Worm (Caenorhabditis elegans) whole organism, L4/young adult: ENCODE results near the gene ZK792.5.

Source experiments
- dao-5 ChIP-seq: sonication (generic microtip); optimal IDR thresholded peaks from 2 replicates; lab custom pipeline; 2016; ENCODE audit warnings: missing genotype, missing genetic modification characterization, moderate library complexity, missing compliant biosample characterization
- him-1 ChIP-seq: sonication (generic microtip); optimal IDR thresholded peaks from 2 replicates; lab custom pipeline; 2016; ENCODE audit warnings: missing genotype, missing genetic modification reagents, missing genetic modification characterization, missing compliant biosample characterization

DNA sequence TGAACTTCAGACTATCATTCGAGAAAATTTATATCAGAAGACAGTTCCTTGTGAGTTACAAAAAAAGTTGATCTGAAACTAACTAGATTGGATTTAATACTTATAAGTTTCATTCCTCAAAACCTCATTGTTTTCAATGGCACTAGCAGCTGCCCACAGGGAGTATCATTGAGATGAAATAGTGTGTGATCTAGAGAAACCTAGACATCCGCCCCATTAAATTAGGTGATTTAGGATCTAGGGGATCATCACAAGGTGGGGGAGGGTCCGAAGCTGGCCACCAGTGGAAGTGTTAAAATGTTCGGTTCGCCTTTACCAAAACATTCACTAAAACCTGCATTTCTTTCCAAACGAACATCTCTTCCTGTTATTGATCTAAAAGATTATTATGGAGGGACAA, 28.5 kb upstream of the ZK792.5 start:
- TF ChIP-seq dao-5 (tag; lab: Kevin White, UChicago) (no peak), him-1 (no peak)
